Worm (Caenorhabditis elegans) whole organism, L3 larva: Measurements from ENCODE around the gene K08F9.4.
"Not testable (repeated sequence)": the region's sequence is repeated elsewhere in the genome, so short reads cannot be mapped to it uniquely, and the experiment has no call there.

Experiments
- R02D3.7 ChIP-seq: fragments of 150-350 bp; optimal IDR thresholded peaks from 2 replicates; lab custom pipeline; 2014; ENCODE audit warnings: missing biosample characterization, missing genetic modification characterization
- ZK546.5 ChIP-seq: sonication (generic microtip); optimal IDR thresholded peaks from 2 replicates; lab custom pipeline; 2017; ENCODE audit warnings: missing biosample characterization, missing genetic modification characterization
- aly-2 ChIP-seq: fragments of 150-350 bp; optimal IDR thresholded peaks from 2 replicates; lab custom pipeline; 2014; ENCODE audit warnings: missing biosample characterization, missing genetic modification characterization
- ama-1 ChIP-seq: fragments of 150-350 bp; optimal IDR thresholded peaks from 2 replicates; lab custom pipeline; 2018
- ceh-82 ChIP-seq: fragments of 150-350 bp; optimal IDR thresholded peaks from 2 replicates; lab custom pipeline; 2014; ENCODE audit warnings: missing biosample characterization, missing genetic modification characterization
- ceh-9 ChIP-seq: sonication (generic microtip); optimal IDR thresholded peaks from 2 replicates; lab custom pipeline; 2018; ENCODE audit warnings: missing biosample characterization, missing genetic modification characterization
- egl-27 ChIP-seq: sonication (generic microtip); optimal IDR thresholded peaks from 4 replicates; lab custom pipeline; 2017; ENCODE audit warnings: missing biosample characterization, missing genetic modification reagents, missing genetic modification characterization
- egl-5 ChIP-seq: fragments of 150-350 bp; optimal IDR thresholded peaks from 2 replicates; lab custom pipeline; 2017; ENCODE audit warnings: missing biosample characterization, missing genetic modification reagents, missing genetic modification characterization, inconsistent platforms
- elt-2 ChIP-seq: sonication (generic microtip); optimal IDR thresholded peaks from 2 replicates; lab custom pipeline; 2016; ENCODE audit warnings: missing genetic modification reagents, mild to moderate bottlenecking, missing genetic modification characterization, missing compliant biosample characterization
- elt-3 ChIP-seq, 3 experiments: fragments of 150-350 bp in 1 of 3; sonication (generic microtip) in 2 of 3; optimal IDR thresholded peaks; 2 replicates in 2 of 3; 4 replicates in 1 of 3; lab custom pipeline; 2014 to 2017; ENCODE audit warnings: missing biosample characterization in 3 of 3, missing genetic modification characterization in 3 of 3
- fkh-10 ChIP-seq: sonication (generic microtip); optimal IDR thresholded peaks from 2 replicates; lab custom pipeline; 2017; ENCODE audit warnings: missing biosample characterization, missing genetic modification reagents, missing genetic modification characterization
- fkh-2 ChIP-seq: fragments of 150-350 bp; optimal IDR thresholded peaks from 2 replicates; lab custom pipeline; 2014; ENCODE audit warnings: missing biosample characterization, missing genetic modification reagents, missing genetic modification characterization
- fos-1 ChIP-seq: fragments of 150-350 bp; optimal IDR thresholded peaks from 2 replicates; lab custom pipeline; 2014; ENCODE audit warnings: missing biosample characterization, missing genetic modification characterization
- hmg-11 ChIP-seq: sonication (generic microtip); optimal IDR thresholded peaks from 2 replicates; lab custom pipeline; 2016; ENCODE audit warnings: missing genetic modification characterization, missing compliant biosample characterization
- lin-15B ChIP-seq: fragments of 150-350 bp; optimal IDR thresholded peaks from 2 replicates; lab custom pipeline; 2014; ENCODE audit warnings: missing biosample characterization, missing genetic modification characterization
- lsy-12 ChIP-seq: sonication (generic microtip); optimal IDR thresholded peaks from 2 replicates; lab custom pipeline; 2016; ENCODE audit warnings: mild to moderate bottlenecking, missing genetic modification characterization, missing compliant biosample characterization
- mdl-1 ChIP-seq: fragments of 150-350 bp; optimal IDR thresholded peaks from 2 replicates; lab custom pipeline; 2014; ENCODE audit warnings: missing biosample characterization, missing genetic modification characterization
- mml-1 ChIP-seq: fragments of 150-350 bp; sonication (generic microtip); optimal IDR thresholded peaks from 3 replicates; lab custom pipeline; 2014; ENCODE audit warnings: missing biosample characterization, missing genetic modification characterization
- nfya-1 ChIP-seq: sonication (generic microtip); optimal IDR thresholded peaks from 2 replicates; lab custom pipeline; 2017; ENCODE audit warnings: missing genetic modification characterization, mild to moderate bottlenecking, missing compliant biosample characterization, antibody characterized with exemption, moderate library complexity; ENCODE audit not compliant: insufficient read depth
- nhr-12 ChIP-seq: fragments of 150-350 bp; optimal IDR thresholded peaks from 2 replicates; lab custom pipeline; 2014; ENCODE audit warnings: missing biosample characterization, missing genetic modification characterization
- nhr-23 ChIP-seq: fragments of 150-350 bp; optimal IDR thresholded peaks from 2 replicates; lab custom pipeline; 2014; ENCODE audit warnings: missing biosample characterization, missing genetic modification reagents, missing genetic modification characterization
- nhr-237 ChIP-seq: fragments of 150-350 bp; optimal IDR thresholded peaks from 2 replicates; lab custom pipeline; 2014; ENCODE audit warnings: missing biosample characterization, missing genetic modification characterization
- nhr-25 ChIP-seq: sonication (generic microtip); optimal IDR thresholded peaks from 2 replicates; lab custom pipeline; 2017; ENCODE audit warnings: missing biosample characterization, missing genetic modification characterization
- nhr-28 ChIP-seq: fragments of 150-350 bp; optimal IDR thresholded peaks from 2 replicates; lab custom pipeline; 2014; ENCODE audit warnings: missing biosample characterization, missing genetic modification characterization
- nhr-43 ChIP-seq: sonication (generic microtip); optimal IDR thresholded peaks from 2 replicates; lab custom pipeline; 2016; ENCODE audit warnings: mild to moderate bottlenecking, missing genetic modification characterization, missing compliant biosample characterization; ENCODE audit not compliant: poor library complexity, severe bottlenecking
- pha-4 ChIP-seq: fragments of 150-350 bp; optimal IDR thresholded peaks from 2 replicates; lab custom pipeline; 2014; ENCODE audit warnings: missing biosample characterization, missing genetic modification reagents, missing genetic modification characterization
- sea-2 ChIP-seq: fragments of 150-350 bp; sonication (generic microtip); optimal IDR thresholded peaks from 4 replicates; lab custom pipeline; 2014; ENCODE audit warnings: missing biosample characterization, missing genetic modification reagents, missing genetic modification characterization
- skn-1 ChIP-seq: fragments of 150-350 bp; optimal IDR thresholded peaks from 2 replicates; lab custom pipeline; 2014; ENCODE audit warnings: missing biosample characterization, missing genetic modification characterization
- snpc-4 ChIP-seq: fragments of 150-350 bp; optimal IDR thresholded peaks from 2 replicates; lab custom pipeline; 2014; ENCODE audit warnings: missing biosample characterization, missing genetic modification characterization
- tbx-2 ChIP-seq: sonication (generic microtip); optimal IDR thresholded peaks from 2 replicates; lab custom pipeline; 2016; ENCODE audit warnings: mild to moderate bottlenecking, missing genetic modification characterization, missing compliant biosample characterization
- unc-39 ChIP-seq: sonication (generic microtip); optimal IDR thresholded peaks from 4 replicates; lab custom pipeline; 2017; ENCODE audit warnings: missing biosample characterization, missing genetic modification characterization
- zag-1 ChIP-seq: fragments of 150-350 bp; optimal IDR thresholded peaks from 2 replicates; lab custom pipeline; 2014; ENCODE audit warnings: missing biosample characterization, missing genetic modification characterization
- ztf-11 ChIP-seq: fragments of 150-350 bp; optimal IDR thresholded peaks from 2 replicates; lab custom pipeline; 2014; ENCODE audit warnings: missing biosample characterization, missing genetic modification characterization
- ztf-4 ChIP-seq: fragments of 150-350 bp; optimal IDR thresholded peaks from 2 replicates; lab custom pipeline; 2014; ENCODE audit warnings: missing biosample characterization, missing genetic modification characterization

K08F9.4 gene

DNA sequence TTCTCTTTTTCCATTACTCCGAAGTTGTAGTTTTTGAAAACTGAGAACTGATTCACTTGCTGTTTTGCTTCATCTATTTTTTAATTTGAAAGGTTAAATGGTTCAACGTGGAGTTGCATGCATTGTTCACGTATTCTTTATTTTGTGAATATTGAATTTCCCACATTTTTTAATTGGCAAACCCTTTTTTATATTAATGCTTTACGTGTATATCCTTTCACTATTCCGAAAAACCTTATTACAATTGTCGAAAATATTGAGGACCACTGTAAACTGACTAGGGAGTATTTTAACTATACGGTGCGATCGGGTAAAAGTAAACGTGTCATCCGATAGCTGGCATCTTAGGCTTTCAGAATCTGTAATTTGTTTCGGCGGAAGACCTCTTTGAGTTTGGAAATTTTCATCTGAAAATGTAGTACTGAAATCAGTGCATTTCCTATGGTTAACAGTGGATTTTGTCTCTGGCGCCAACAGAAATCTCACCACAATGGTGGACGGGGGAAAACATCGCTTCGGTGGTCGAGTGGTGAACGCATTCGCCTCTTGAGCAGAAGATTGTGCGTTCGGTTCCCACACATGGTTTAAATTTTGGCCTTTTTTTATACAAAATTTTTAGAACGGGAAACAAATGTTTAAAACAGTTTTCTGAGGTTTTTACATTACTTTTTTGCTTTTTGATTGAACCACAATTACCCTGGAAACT, 37.8 kb upstream of the K08F9.4 start, which contains the start of gene C01G10.14:
C01G10.14 (minus strand) TSS at position 51 of the 706 bp plus-strand sequence.
- not testable (repeated sequence) for TF ChIP-seq egl-27 (tag; lab: Kevin White, UChicago); nhr-43; lsy-12 (tag; lab: Kevin White, UChicago)
- TF ChIP-seq, all 47 proteins: peak for 0; not testable (repeated sequence) for 47

DNA sequence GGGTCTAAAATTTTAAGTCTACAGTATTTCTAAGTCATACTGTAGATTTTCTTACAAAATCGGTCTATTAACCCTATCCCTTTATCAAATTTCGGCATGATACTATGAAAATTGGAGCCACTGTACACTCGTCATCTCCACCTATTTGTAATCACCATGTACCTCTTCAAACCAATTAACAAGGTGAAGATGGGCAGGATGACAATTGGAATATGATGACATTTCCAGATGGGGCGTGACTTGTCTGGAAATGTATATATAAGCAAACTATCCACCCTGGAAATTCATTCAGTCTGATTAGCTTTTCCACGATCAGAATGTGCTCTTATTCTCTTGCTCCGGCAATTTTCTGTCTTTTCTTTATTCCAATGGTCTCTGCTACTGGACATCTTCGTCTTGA, 34.6 kb upstream of the K08F9.4 start, which contains the start of gene Y75B12A.2:
Y75B12A.2 (plus strand) TSS at position 301 of the 400 bp plus-strand sequence.
- no peak for TF ChIP-seq nfya-1 (tag; lab: Kevin White, UChicago)
- no peak for TF ChIP-seq mml-1 (tag; lab: Kevin White, UChicago)
- TF ChIP-seq mdl-1 (tag; lab: Kevin White, UChicago), result no peak
- no peak for TF ChIP-seq egl-5 (tag; lab: Kevin White, UChicago)
- TF ChIP-seq lin-15B (tag; lab: Kevin White, UChicago), result no peak
- TF ChIP-seq elt-2 (tag; lab: Kevin White, UChicago), result no peak
- TF ChIP-seq zag-1 (tag; lab: Kevin White, UChicago), result no peak
- no peak for TF ChIP-seq fkh-2 (tag; lab: Kevin White, UChicago)
- no peak for TF ChIP-seq elt-3 (tag; optimal IDR thresholded peaks at IDR 0.05; lab: Kevin White, UChicago)
- TF ChIP-seq nhr-23 (tag; lab: Kevin White, UChicago), result no peak
- no peak for TF ChIP-seq aly-2 (tag; lab: Kevin White, UChicago)
- TF ChIP-seq nhr-12, result no peak
- no peak for TF ChIP-seq fkh-10 (GFP tag; lab: Kevin White, UChicago)
- TF ChIP-seq sea-2 (GFP tag; lab: Kevin White, UChicago), result no peak
- TF ChIP-seq R02D3.7 (tag; lab: Kevin White, UChicago), result no peak
- no peak for TF ChIP-seq tbx-2 (tag; lab: Kevin White, UChicago)
- no peak for TF ChIP-seq fos-1
- no peak for TF ChIP-seq ztf-11 (tag; lab: Kevin White, UChicago)
- TF ChIP-seq ZK546.5 (tag; lab: Kevin White, UChicago), result no peak

DNA sequence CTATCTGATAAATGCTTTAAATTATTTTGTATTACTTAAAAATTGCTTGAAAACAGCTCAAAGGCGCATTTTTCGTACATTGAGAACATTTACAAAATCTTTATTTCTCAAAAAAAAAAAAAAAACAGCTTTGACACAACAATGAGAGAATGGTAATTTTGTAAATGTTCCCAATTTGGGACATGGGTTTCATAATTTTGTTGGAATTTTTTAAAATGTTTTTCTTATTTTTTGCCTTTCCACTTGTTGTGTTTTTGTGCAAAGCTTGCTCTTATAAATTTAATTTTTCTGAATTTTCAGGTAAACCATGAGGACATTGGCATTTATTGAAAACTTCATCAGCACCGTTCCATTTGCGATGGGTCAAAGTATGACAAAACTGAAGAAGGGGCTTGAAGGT, 32.2 kb upstream of the K08F9.4 start, which contains the start of gene T01G5.7:
T01G5.7 (plus strand) TSS at position 301 of the 400 bp plus-strand sequence.
- TF ChIP-seq fkh-10 (GFP tag; lab: Kevin White, UChicago), result no peak
- TF ChIP-seq unc-39, result no peak
- TF ChIP-seq ama-1 (lab: Kevin White, UChicago), result no peak
- TF ChIP-seq nhr-43, result no peak
- TF ChIP-seq nhr-237 (tag; lab: Kevin White, UChicago), result no peak
- no peak for TF ChIP-seq skn-1 (tag; lab: Kevin White, UChicago)
- no peak for TF ChIP-seq pha-4 (tag; lab: Kevin White, UChicago)
- no peak for TF ChIP-seq ceh-9 (tag; lab: Kevin White, UChicago)
- TF ChIP-seq hmg-11 (tag; lab: Kevin White, UChicago), result no peak
- no peak for TF ChIP-seq nhr-25 (tag; lab: Kevin White, UChicago)

DNA sequence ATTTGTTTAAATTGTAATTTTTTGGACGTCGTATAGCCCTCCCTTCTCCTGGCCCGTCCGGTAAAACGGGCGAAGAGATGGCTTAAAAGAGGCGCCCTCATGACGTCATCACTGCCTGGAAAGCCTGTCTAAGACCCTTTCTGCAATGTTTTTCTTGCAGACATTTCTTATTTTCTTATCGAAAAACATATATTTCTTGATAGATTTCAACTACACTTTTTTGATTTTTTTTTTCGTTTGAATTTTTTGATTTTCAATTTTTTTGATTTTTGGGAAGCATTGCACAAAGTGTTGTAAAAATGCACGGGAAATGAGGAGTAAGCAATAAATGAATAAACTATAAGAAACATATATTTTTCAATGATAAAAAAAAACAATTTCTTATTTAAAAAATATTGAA, 29.8 kb upstream of the K08F9.4 start, which contains the start of gene T01G5.6:
T01G5.6 (minus strand) TSS at position 101 of the 400 bp plus-strand sequence.
- TF ChIP-seq sea-2 (GFP tag; lab: Kevin White, UChicago), result no peak

DNA sequence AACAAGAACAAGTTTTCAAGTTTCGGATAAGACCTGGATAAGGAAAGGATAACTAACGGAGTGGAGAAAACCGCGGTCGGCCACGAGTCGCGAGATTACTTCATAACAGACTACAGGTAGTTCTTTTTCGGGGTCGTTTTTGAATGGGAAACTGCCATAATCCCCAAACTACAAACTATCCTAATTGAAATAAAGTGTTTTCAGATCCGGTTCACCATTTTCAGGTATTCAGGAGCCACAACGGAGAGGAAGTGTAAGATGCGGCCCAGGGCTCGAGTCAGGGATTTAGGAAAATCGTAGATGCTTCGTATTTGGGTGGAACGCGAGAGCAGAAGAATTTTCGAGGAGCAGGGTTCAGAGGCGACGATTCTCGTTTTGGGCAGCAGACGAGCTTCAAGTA, 27.9 kb upstream of the K08F9.4 start, which contains the start of gene T01G5.8:
T01G5.8 (plus strand) TSS at position 301 of the 400 bp plus-strand sequence.
- not testable (repeated sequence) for TF ChIP-seq skn-1, ztf-4, tbx-2 (tag; lab: Kevin White, UChicago)

DNA sequence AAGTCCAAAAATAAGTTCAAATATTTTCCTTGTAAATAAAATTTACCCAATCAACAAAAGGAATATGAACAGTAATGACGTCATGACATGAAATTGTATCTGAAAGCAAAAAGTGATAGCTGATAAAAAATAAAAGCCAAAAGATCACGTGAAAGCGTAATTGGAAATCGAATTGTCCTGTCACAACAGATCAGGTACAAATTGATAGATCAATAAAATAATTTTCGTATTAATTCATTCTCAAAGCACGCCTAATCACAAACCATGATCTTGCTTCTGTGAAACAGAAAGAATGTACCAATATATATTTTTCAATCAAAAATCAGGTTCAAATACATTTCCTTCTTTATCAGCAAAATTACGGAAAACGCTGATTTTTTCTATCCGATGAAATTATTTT, 24.3 kb upstream of the K08F9.4 start, which contains the start of gene flor-1:
flor-1 (minus strand) TSS at position 101 of the 400 bp plus-strand sequence.
- no peak for TF ChIP-seq fos-1
- TF ChIP-seq nhr-237 (tag; lab: Kevin White, UChicago), result no peak
- no peak for TF ChIP-seq ztf-11 (tag; lab: Kevin White, UChicago)
- no peak for TF ChIP-seq snpc-4 (tag; lab: Kevin White, UChicago)
- no peak for TF ChIP-seq tbx-2 (tag; lab: Kevin White, UChicago)
- no peak for TF ChIP-seq fkh-10 (GFP tag; lab: Kevin White, UChicago)
- TF ChIP-seq pha-4 (tag; lab: Kevin White, UChicago), result no peak
- no peak for TF ChIP-seq ama-1 (lab: Kevin White, UChicago)
- no peak for TF ChIP-seq elt-2 (tag; lab: Kevin White, UChicago)
- no peak for TF ChIP-seq aly-2 (tag; lab: Kevin White, UChicago)
- no peak for TF ChIP-seq nhr-28 (tag; lab: Kevin White, UChicago)
- no peak for TF ChIP-seq nhr-23 (tag; lab: Kevin White, UChicago)
- no peak for TF ChIP-seq ztf-4 (tag; lab: Kevin White, UChicago)
- no peak for TF ChIP-seq ceh-82 (tag; lab: Kevin White, UChicago)
- TF ChIP-seq, all 47 proteins: peak for 0
